Worm (Caenorhabditis elegans): ENCODE data around the gene F28C10.3.

- TF ChIP-seq ceh-100 (GFP tag; IDR thresholded peaks at IDR 0.05) (no peak), ztf-28 (GFP tag; IDR thresholded peaks at IDR 0.05) (no peak), rcor-1 (GFP tag; IDR thresholded peaks at IDR 0.05) (no peak), pha-4 (tag; optimal IDR thresholded peaks at IDR 0.05) (no peak), Y56A3A.18 (GFP tag; IDR thresholded peaks at IDR 0.05) (no peak), Y53G8AR.9 (GFP tag; conservative IDR thresholded peaks at IDR 0.05) (no peak)
Observed at ce11 chrX:520881-521280, 14.7 kb downstream of the F28C10.3 start, which contains the start of gene B0310.3.

Data from whole organism, young adult.